Fruit fly (Drosophila melanogaster) whole organism, embryonic: ENCODE measurements around the gene dj-1beta.

Source experiments
- Ada2b ChIP-seq: fragments of 200-800 bp; sonication (Bioruptor generic); IDR thresholded peaks from 2 replicates; pipeline ENCODE4 v1.3.6; 2022; ENCODE audit warnings: missing biosample characterization, missing genetic modification characterization
- Antp ChIP-seq: fragments of 200-800 bp; sonication (Bioruptor generic); optimal IDR thresholded peaks from 3 replicates; lab custom pipeline; 2016; ENCODE audit warnings: missing biosample characterization, missing genetic modification characterization
- CG11398 ChIP-seq: fragments of 200-800 bp; sonication (Bioruptor generic); optimal IDR thresholded peaks from 2 replicates; lab custom pipeline; 2016; ENCODE audit warnings: missing biosample characterization, missing genetic modification characterization
- CG11560 ChIP-seq: fragments of 200-800 bp; sonication (Bioruptor generic); IDR thresholded peaks from 3 replicates; pipeline ENCODE4 v1.3.6; 2022; ENCODE audit warnings: missing biosample characterization, missing genetic modification characterization
- CG13775 ChIP-seq: fragments of 200-800 bp; sonication (Bioruptor generic); optimal IDR thresholded peaks from 3 replicates; lab custom pipeline; 2017; ENCODE audit warnings: missing biosample characterization, mild to moderate bottlenecking, missing genetic modification characterization
- CG14441 ChIP-seq: fragments of 200-800 bp; sonication (Bioruptor generic); IDR thresholded peaks from 2 replicates; pipeline ENCODE4 v1.3.6; 2022; ENCODE audit warnings: missing biosample characterization, missing genetic modification characterization
- CG1529 ChIP-seq: fragments of 200-800 bp; sonication (Bioruptor generic); optimal IDR thresholded peaks from 3 replicates; lab custom pipeline; 2018; ENCODE audit warnings: missing biosample characterization, missing genetic modification characterization
- CG1603 ChIP-seq: fragments of 200-800 bp; sonication (Bioruptor generic); optimal IDR thresholded peaks from 2 replicates; lab custom pipeline; 2019; ENCODE audit warnings: missing biosample characterization, mild to moderate bottlenecking, missing genetic modification characterization, moderate library complexity
- CG16779 ChIP-seq: fragments of 200-800 bp; sonication (Bioruptor generic); IDR thresholded peaks from 2 replicates; pipeline ENCODE4 v1.3.6; 2022; ENCODE audit warnings: missing biosample characterization, missing genetic modification characterization
- CG16815 ChIP-seq: fragments of 200-800 bp; sonication (Bioruptor generic); optimal IDR thresholded peaks from 3 replicates; lab custom pipeline; 2017; ENCODE audit warnings: missing biosample characterization, mild to moderate bottlenecking, missing genetic modification characterization
- CG17186 ChIP-seq: fragments of 200-800 bp; sonication (Bioruptor generic); optimal IDR thresholded peaks from 3 replicates; lab custom pipeline; 2017; ENCODE audit warnings: missing biosample characterization, missing genetic modification reagents, missing genetic modification characterization
- CG17802 ChIP-seq: fragments of 200-800 bp; sonication (Bioruptor generic); optimal IDR thresholded peaks from 2 replicates; lab custom pipeline; 2018; ENCODE audit warnings: missing biosample characterization, mild to moderate bottlenecking, missing genetic modification characterization, moderate library complexity
- CG30403 ChIP-seq: fragments of 200-800 bp; sonication (Bioruptor generic); optimal IDR thresholded peaks from 3 replicates; lab custom pipeline; 2016; ENCODE audit warnings: missing biosample characterization, missing genetic modification characterization
- CG31441 ChIP-seq: fragments of 200-800 bp; sonication (Bioruptor generic); IDR thresholded peaks from 2 replicates; pipeline ENCODE4 v1.3.6; 2022; ENCODE audit warnings: missing biosample characterization, missing genetic modification characterization
- CG3407 ChIP-seq: fragments of 200-800 bp; sonication (Bioruptor generic); optimal IDR thresholded peaks from 2 replicates; lab custom pipeline; 2018; ENCODE audit warnings: missing biosample characterization, mild to moderate bottlenecking, missing genetic modification characterization
- CG3726 ChIP-seq: fragments of 200-800 bp; sonication (Bioruptor generic); IDR thresholded peaks from 3 replicates; pipeline ENCODE4, ENCODE4 v1.3.6; 2022; ENCODE audit warnings: missing biosample characterization, missing genetic modification characterization
- CG6272 ChIP-seq: fragments of 200-800 bp; sonication (Bioruptor generic); IDR thresholded peaks from 2 replicates; pipeline ENCODE4 v1.3.6; 2022; ENCODE audit warnings: missing biosample characterization, missing genetic modification characterization
- CG7963 ChIP-seq: fragments of 200-800 bp; sonication (Bioruptor generic); IDR thresholded peaks from 3 replicates; pipeline ENCODE4 v1.3.6; 2022; ENCODE audit warnings: missing biosample characterization, missing genetic modification characterization; ENCODE audit not compliant: partially characterized antibody
- CHES-1-like ChIP-seq: fragments of 200-800 bp; sonication (Bioruptor generic); optimal IDR thresholded peaks from 2 replicates; lab custom pipeline; 2016; ENCODE audit warnings: missing biosample characterization, missing genetic modification characterization
- CkIIα-i1 ChIP-seq: fragments of 200-800 bp; sonication (Bioruptor generic); IDR thresholded peaks from 2 replicates; pipeline ENCODE4 v1.3.6; 2022; ENCODE audit warnings: missing biosample characterization, missing genetic modification characterization
- Dfd ChIP-seq, 2 experiments: fragments of >200 bp; optimal IDR thresholded peaks; 2 replicates each; lab custom pipeline; 2017; ENCODE audit warnings: missing biosample characterization in 2 of 2, missing genetic modification characterization in 2 of 2
- Doc3 ChIP-seq: fragments of 200-800 bp; sonication (Bioruptor generic); IDR thresholded peaks from 3 replicates; pipeline ENCODE4 v1.3.6; 2022; ENCODE audit warnings: missing biosample characterization, missing genetic modification characterization; ENCODE audit not compliant: partially characterized antibody
- Eip74EF ChIP-seq, 2 experiments: fragments of 200-800 bp in 1 of 2; fragments of >200 bp in 1 of 2; sonication (Bioruptor generic) in 1 of 2; optimal IDR thresholded peaks; 2 replicates each; lab custom pipeline; 2017 to 2019; ENCODE audit warnings: missing biosample characterization in 2 of 2, missing genetic modification characterization in 2 of 2, mild to moderate bottlenecking in 1 of 2, moderate library complexity in 1 of 2
- Hsf ChIP-seq: fragments of 200-800 bp; sonication (Bioruptor generic); optimal IDR thresholded peaks from 3 replicates; lab custom pipeline; 2016; ENCODE audit warnings: missing biosample characterization, missing genetic modification characterization
- Optix ChIP-seq: fragments of 200-800 bp; sonication (Bioruptor generic); IDR thresholded peaks from 3 replicates; pipeline ENCODE4 v1.3.6; 2022; ENCODE audit warnings: missing biosample characterization, missing genetic modification characterization
- Rfx ChIP-seq: fragments of 200-800 bp; sonication (Bioruptor generic); IDR thresholded peaks from 2 replicates; pipeline ENCODE4 v1.3.6; 2022; ENCODE audit warnings: missing biosample characterization, missing genetic modification characterization
- Sox102F ChIP-seq: fragments of 200-800 bp; sonication (Bioruptor generic); optimal IDR thresholded peaks from 2 replicates; lab custom pipeline; 2018; ENCODE audit warnings: missing biosample characterization, mild to moderate bottlenecking, missing genetic modification characterization, moderate library complexity
- Spps ChIP-seq: fragments of 200-800 bp; sonication (Bioruptor generic); optimal IDR thresholded peaks from 2 replicates; lab custom pipeline; 2018; ENCODE audit warnings: missing biosample characterization, mild to moderate bottlenecking, missing genetic modification characterization
- abd-A ChIP-seq: fragments of 200-800 bp; sonication (Bioruptor generic); optimal IDR thresholded peaks from 3 replicates; lab custom pipeline; 2019; ENCODE audit warnings: missing biosample characterization, mild to moderate bottlenecking, missing genetic modification characterization, moderate library complexity
- cg ChIP-seq: fragments of 200-800 bp; sonication (Bioruptor generic); optimal IDR thresholded peaks from 3 replicates; lab custom pipeline; 2019; ENCODE audit warnings: missing biosample characterization, mild to moderate bottlenecking, missing genetic modification characterization, moderate library complexity
- chif ChIP-seq, 2 experiments: fragments of 200-800 bp; sonication (Bioruptor generic); optimal IDR thresholded peaks; 3 replicates each; lab custom pipeline; 2016; ENCODE audit warnings: missing biosample characterization in 2 of 2, missing genetic modification characterization in 2 of 2
- dysf ChIP-seq: fragments of 200-800 bp; sonication (Bioruptor generic); IDR thresholded peaks from 3 replicates; pipeline ENCODE4 v1.3.6; 2022; ENCODE audit warnings: missing biosample characterization, missing genetic modification characterization
- esg ChIP-seq: fragments of 200-800 bp; sonication (Bioruptor generic); conservative IDR thresholded peaks from 2 replicates; pipeline ENCODE4 v1.3.6; 2022; ENCODE audit warnings: missing biosample characterization, missing genetic modification characterization
- fd96Cb ChIP-seq: fragments of 200-800 bp; sonication (Bioruptor generic); optimal IDR thresholded peaks from 2 replicates; lab custom pipeline; 2018; ENCODE audit warnings: missing biosample characterization, mild to moderate bottlenecking, missing genetic modification characterization, moderate library complexity
- gfzf ChIP-seq: fragments of 200-800 bp; sonication (Bioruptor generic); optimal IDR thresholded peaks from 2 replicates; lab custom pipeline; 2016; ENCODE audit warnings: missing biosample characterization, mild to moderate bottlenecking, missing genetic modification characterization, moderate library complexity
- gt ChIP-seq: fragments of 200-800 bp; sonication (Bioruptor generic); IDR thresholded peaks from 2 replicates; pipeline ENCODE4 v1.3.6; 2022; ENCODE audit warnings: missing biosample characterization, missing genetic modification characterization
- ind ChIP-seq: fragments of 200-800 bp; sonication (Bioruptor generic); optimal IDR thresholded peaks from 3 replicates; lab custom pipeline; 2016; ENCODE audit warnings: missing biosample characterization, missing genetic modification characterization
- kni ChIP-seq: fragments of 200-800 bp; sonication (Bioruptor generic); optimal IDR thresholded peaks from 3 replicates; lab custom pipeline; 2017; ENCODE audit warnings: mild to moderate bottlenecking, missing biosample characterization, missing genetic modification reagents, missing genetic modification characterization
- lab ChIP-seq: fragments of 200-800 bp; sonication (Bioruptor generic); optimal IDR thresholded peaks from 3 replicates; lab custom pipeline; 2017; ENCODE audit warnings: missing biosample characterization, missing genetic modification characterization, mild to moderate bottlenecking, moderate library complexity, missing genetic modification reagents
- mam ChIP-seq: fragments of 200-800 bp; sonication (Bioruptor generic); optimal IDR thresholded peaks from 3 replicates; lab custom pipeline; 2016; ENCODE audit warnings: missing biosample characterization, missing genetic modification characterization
- nmo ChIP-seq: fragments of 200-800 bp; sonication (Bioruptor generic); optimal IDR thresholded peaks from 2 replicates; lab custom pipeline; 2018; ENCODE audit warnings: missing biosample characterization, mild to moderate bottlenecking, missing genetic modification characterization, moderate library complexity
- odd ChIP-seq: fragments of 200-800 bp; sonication (Bioruptor generic); optimal IDR thresholded peaks from 2 replicates; lab custom pipeline; 2017; ENCODE audit warnings: missing biosample characterization, mild to moderate bottlenecking, missing genetic modification characterization
- onecut ChIP-seq: fragments of 200-800 bp; sonication (Bioruptor generic); IDR thresholded peaks from 2 replicates; pipeline ENCODE4 v1.3.6; 2022; ENCODE audit warnings: missing biosample characterization, missing genetic modification characterization
- rib ChIP-seq: fragments of 200-800 bp; sonication (Bioruptor generic); IDR thresholded peaks from 2 replicates; pipeline ENCODE4 v1.3.6; 2022; ENCODE audit warnings: missing biosample characterization, missing genetic modification characterization
- shn ChIP-seq: fragments of 200-800 bp; sonication (Bioruptor generic); optimal IDR thresholded peaks from 3 replicates; lab custom pipeline; 2016; ENCODE audit warnings: missing biosample characterization, missing genetic modification characterization
- sima ChIP-seq: fragments of 200-800 bp; sonication (Bioruptor generic); optimal IDR thresholded peaks from 2 replicates; lab custom pipeline; 2016; ENCODE audit warnings: missing biosample characterization, missing genetic modification characterization
- ssp ChIP-seq: fragments of 200-800 bp; sonication (Bioruptor generic); IDR thresholded peaks from 2 replicates; pipeline ENCODE4 v1.3.6; 2022; ENCODE audit warnings: missing biosample characterization, missing genetic modification characterization
- stwl ChIP-seq: fragments of 200-800 bp; sonication (Bioruptor generic); optimal IDR thresholded peaks from 3 replicates; lab custom pipeline; 2018; ENCODE audit warnings: missing biosample characterization, mild to moderate bottlenecking, missing genetic modification characterization, moderate library complexity
- tup ChIP-seq: fragments of 200-800 bp; sonication (Bioruptor generic); optimal IDR thresholded peaks from 2 replicates; lab custom pipeline; 2016; ENCODE audit warnings: missing biosample characterization, mild to moderate bottlenecking, missing genetic modification characterization, moderate library complexity
- zf30C ChIP-seq: fragments of 200-800 bp; sonication (Bioruptor generic); optimal IDR thresholded peaks from 3 replicates; lab custom pipeline; 2018; ENCODE audit warnings: missing biosample characterization, mild to moderate bottlenecking, missing genetic modification characterization

The dj-1beta gene

DNA sequence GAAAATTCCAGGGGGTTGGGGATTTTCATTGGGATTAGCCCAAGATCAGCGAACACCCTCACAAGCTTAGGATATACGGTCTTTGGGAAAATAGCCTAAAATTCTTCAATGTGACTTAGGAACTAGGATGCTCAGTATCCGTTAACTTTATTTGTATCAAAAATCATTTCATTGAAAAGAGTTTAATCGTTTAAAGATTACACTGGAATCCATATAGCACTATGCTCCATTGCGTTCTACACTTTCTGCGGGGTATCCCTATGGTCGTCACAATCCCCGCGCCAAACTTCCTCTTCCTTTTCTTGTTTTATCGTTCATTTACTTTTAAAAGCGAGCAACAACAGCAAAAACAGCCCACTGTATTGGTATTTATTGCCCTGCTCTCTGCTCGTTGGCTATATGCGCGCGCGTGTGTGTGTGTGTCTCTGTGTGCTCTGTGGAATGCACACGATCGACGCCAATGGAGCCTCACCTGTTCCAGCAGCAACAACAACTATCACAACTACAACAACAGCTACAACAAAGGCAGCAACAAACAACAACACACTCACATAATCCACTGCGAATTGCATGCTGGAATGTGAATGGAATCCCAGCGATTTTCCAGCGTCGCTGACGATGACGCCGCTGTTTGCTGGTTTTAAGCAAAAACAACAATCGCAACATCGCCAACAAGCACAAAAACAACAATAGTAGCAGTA, 3.0 kb upstream of the dj-1beta start (continued):
- no peak for TF ChIP-seq mam (GFP tag; lab: Kevin White, UChicago)
- TF ChIP-seq gfzf (GFP tag; lab: Kevin White, UChicago): no peak
- peak in 1 of 2 experiments; percentile 18 for TF ChIP-seq chif (GFP tag; optimal IDR thresholded peaks at IDR 0.05; lab: Kevin White, UChicago)
- no peak for TF ChIP-seq Antp (GFP tag; lab: Kevin White, UChicago)
- peak; percentile 24 for TF ChIP-seq fd96Cb (tag; lab: Kevin White, UChicago)
- TF ChIP-seq cg: peak; percentile 71
- TF ChIP-seq zf30C: no peak
- TF ChIP-seq ind (GFP tag; lab: Kevin White, UChicago): no peak
- TF ChIP-seq CG7963 (GFP tag; lab: Robert Waterston, UW): no peak
- TF ChIP-seq CG17186 (GFP tag; lab: Kevin White, UChicago): no peak
- TF ChIP-seq sima (GFP tag; lab: Kevin White, UChicago): no peak
- TF ChIP-seq stwl (tag; lab: Kevin White, UChicago): no peak
- peak; percentile 32 for TF ChIP-seq shn (GFP tag; lab: Kevin White, UChicago)
- TF ChIP-seq nmo (GFP tag; lab: Kevin White, UChicago): peak; percentile 66
- no peak for TF ChIP-seq CG17802
- TF ChIP-seq odd (GFP tag; lab: Kevin White, UChicago): no peak
- TF ChIP-seq Doc3: no peak
- TF ChIP-seq rib: peak; percentile 23; the same call in 1 of the 2 replicates
- TF ChIP-seq Dfd (GFP tag; optimal IDR thresholded peaks at IDR 0.05; lab: Kevin White, UChicago): no peak
- TF ChIP-seq esg (GFP tag; lab: Robert Waterston, UW): no peak; the same call in 1 of the 2 replicates
- peak; percentile 1 for TF ChIP-seq CG3407 (GFP tag; lab: Kevin White, UChicago)
- TF ChIP-seq CG16815 (GFP tag; lab: Kevin White, UChicago): peak; percentile 7
- TF ChIP-seq CG1529 (GFP tag; lab: Kevin White, UChicago): peak; percentile 37
- peak; percentile 25; the same call in 1 of the 2 replicates for TF ChIP-seq ssp (GFP tag; lab: Robert Waterston, UW)
- TF ChIP-seq dysf (GFP tag; lab: Robert Waterston, UW): no peak
- TF ChIP-seq CkIIα-i1 (GFP tag; lab: Robert Waterston, UW): no peak
- peak; percentile 27 for TF ChIP-seq CG30403 (GFP tag; lab: Kevin White, UChicago)
- TF ChIP-seq CG3726 (GFP tag; lab: Robert Waterston, UW): no peak
- TF ChIP-seq abd-A: no peak
- peak; percentile 67 for TF ChIP-seq Sox102F (GFP tag; lab: Kevin White, UChicago)
- TF ChIP-seq CG14441: 0 out of 2 replicates have a peak, but pooled peaks have one; percentile 7
- peak; percentile 1 for TF ChIP-seq lab (GFP tag; lab: Kevin White, UChicago)
- TF ChIP-seq CG1603 (tag; lab: Kevin White, UChicago): peak; percentile 29
- TF ChIP-seq Optix: no peak
- no peak for TF ChIP-seq Spps (tag; lab: Kevin White, UChicago)
- peak; percentile 26 for TF ChIP-seq Hsf (GFP tag; lab: Kevin White, UChicago)
- TF ChIP-seq CG11560 (tag; lab: Robert Waterston, UW): no peak
- no peak for TF ChIP-seq CHES-1-like (GFP tag; lab: Kevin White, UChicago)
- TF ChIP-seq Rfx (GFP tag; lab: Robert Waterston, UW): no peak
- TF ChIP-seq gt: no peak
- no peak for TF ChIP-seq CG6272 (GFP tag; lab: Robert Waterston, UW)
- no peak for TF ChIP-seq CG11398 (GFP tag; lab: Kevin White, UChicago)
- peak in 1 of 2 experiments; percentile 42 for TF ChIP-seq Eip74EF (GFP tag; optimal IDR thresholded peaks at IDR 0.05; lab: Kevin White, UChicago)
- TF ChIP-seq onecut (GFP tag; lab: Robert Waterston, UW): no peak
- no peak for TF ChIP-seq Ada2b (GFP tag; lab: Robert Waterston, UW)
- TF ChIP-seq CG16779: no peak
- TF ChIP-seq CG31441 (GFP tag; lab: Robert Waterston, UW): peak; percentile 33; the same call in 1 of the 2 replicates
- no peak for TF ChIP-seq kni (GFP tag; lab: Kevin White, UChicago)
- TF ChIP-seq CG13775 (GFP tag; lab: Kevin White, UChicago): no peak
- TF ChIP-seq tup (GFP tag; lab: Kevin White, UChicago): no peak
